Fruit fly (Drosophila melanogaster) Kc167 (cell line): ENCODE measurements around the gene CG13043.

ENCODE experiments used
- h ChIP-seq: fragments of >200 bp; optimal IDR thresholded peaks from 3 replicates; lab custom pipeline; 2018; ENCODE audit warnings: missing external identifiers
- psq ChIP-seq: fragments of >200 bp; optimal IDR thresholded peaks from 2 replicates; lab custom pipeline; 2017; ENCODE audit warnings: missing external identifiers

- TF ChIP-seq psq (lab: Kevin White, UChicago) (no peak), h (no peak)
Measured at dm6 chr3L:16323372-16323771, 17.7 kb upstream of the CG13043 start, which contains the start of gene CG13059.
